Fruit fly (Drosophila melanogaster) whole organism, embryonic: Measurements from ENCODE around the gene Hou.

Experiments used
- Aef1 ChIP-seq: fragments of 200-800 bp; sonication (Bioruptor generic); IDR thresholded peaks from 3 replicates; pipeline ENCODE4 v1.3.6; 2022; ENCODE audit warnings: missing biosample characterization, missing genetic modification characterization
- Bgb ChIP-seq: fragments of 200-800 bp; sonication (Bioruptor generic); IDR thresholded peaks from 2 replicates; pipeline ENCODE4 v1.3.6; 2022; ENCODE audit warnings: missing biosample characterization, missing genetic modification characterization; ENCODE audit not compliant: partially characterized antibody
- CG12299 ChIP-seq: fragments of 200-800 bp; sonication (Bioruptor generic); optimal IDR thresholded peaks from 2 replicates; lab custom pipeline; 2018; ENCODE audit warnings: missing biosample characterization, mild to moderate bottlenecking, missing genetic modification characterization
- CG12659 ChIP-seq: fragments of 200-800 bp; sonication (Bioruptor generic); optimal IDR thresholded peaks from 3 replicates; lab custom pipeline; 2017; ENCODE audit warnings: mild to moderate bottlenecking, missing biosample characterization, missing genetic modification reagents, missing genetic modification characterization
- CG13287 ChIP-seq: fragments of 200-800 bp; sonication (Bioruptor generic); IDR thresholded peaks from 2 replicates; pipeline ENCODE4 v1.3.6; 2022; ENCODE audit warnings: missing biosample characterization, missing genetic modification characterization; ENCODE audit not compliant: partially characterized antibody
- CG13624 ChIP-seq: fragments of 200-800 bp; sonication (Bioruptor generic); optimal IDR thresholded peaks from 2 replicates; lab custom pipeline; 2016; ENCODE audit warnings: missing biosample characterization, missing genetic modification characterization
- CG14965 ChIP-seq: fragments of 200-800 bp; sonication (Bioruptor generic); optimal IDR thresholded peaks from 2 replicates; lab custom pipeline; 2016; ENCODE audit warnings: missing biosample characterization, missing genetic modification characterization, borderline replicate concordance
- CG1603 ChIP-seq: fragments of 200-800 bp; sonication (Bioruptor generic); optimal IDR thresholded peaks from 2 replicates; lab custom pipeline; 2019; ENCODE audit warnings: missing biosample characterization, mild to moderate bottlenecking, missing genetic modification characterization, moderate library complexity
- CG18262 ChIP-seq: fragments of 200-800 bp; optimal IDR thresholded peaks from 3 replicates; lab custom pipeline; 2019; ENCODE audit warnings: missing biosample characterization, mild to moderate bottlenecking, missing genetic modification characterization, moderate library complexity
- CG2875 ChIP-seq: fragments of 200-800 bp; sonication (Bioruptor generic); optimal IDR thresholded peaks from 2 replicates; lab custom pipeline; 2017; ENCODE audit warnings: missing biosample characterization, mild to moderate bottlenecking, missing genetic modification characterization, missing genetic modification reagents
- CG34376 ChIP-seq: fragments of 200-800 bp; sonication (Bioruptor generic); optimal IDR thresholded peaks from 2 replicates; lab custom pipeline; 2018; ENCODE audit warnings: missing biosample characterization, mild to moderate bottlenecking, missing genetic modification characterization
- CG4360 ChIP-seq: fragments of 200-800 bp; sonication (Bioruptor generic); IDR thresholded peaks from 2 replicates; pipeline ENCODE4 v1.3.6; 2022; ENCODE audit warnings: missing biosample characterization, missing genetic modification characterization
- CG4404 ChIP-seq: fragments of 200-800 bp; sonication (Bioruptor generic); IDR thresholded peaks from 2 replicates; pipeline ENCODE4 v1.3.6; 2022; ENCODE audit warnings: missing biosample characterization, missing genetic modification characterization
- CG6791 ChIP-seq: fragments of 200-800 bp; sonication (Bioruptor generic); IDR thresholded peaks from 3 replicates; pipeline ENCODE4 v1.3.6; 2022; ENCODE audit warnings: missing biosample characterization, missing genetic modification characterization; ENCODE audit not compliant: partially characterized antibody
- CG6813 ChIP-seq: fragments of 200-800 bp; sonication (Bioruptor generic); optimal IDR thresholded peaks from 2 replicates; lab custom pipeline; 2017; ENCODE audit warnings: missing biosample characterization, missing genetic modification characterization, mild to moderate bottlenecking, moderate library complexity, missing genetic modification reagents
- CG7556 ChIP-seq: fragments of 200-800 bp; sonication (Bioruptor generic); optimal IDR thresholded peaks from 2 replicates; lab custom pipeline; 2017; ENCODE audit warnings: missing biosample characterization, mild to moderate bottlenecking, missing genetic modification characterization
- CG7963 ChIP-seq: fragments of 200-800 bp; sonication (Bioruptor generic); IDR thresholded peaks from 3 replicates; pipeline ENCODE4 v1.3.6; 2022; ENCODE audit warnings: missing biosample characterization, missing genetic modification characterization; ENCODE audit not compliant: partially characterized antibody
- CTCF ChIP-seq: fragments of 200-800 bp; sonication (Bioruptor generic); optimal IDR thresholded peaks from 2 replicates; lab custom pipeline; 2017; ENCODE audit warnings: missing biosample characterization, mild to moderate bottlenecking, missing genetic modification characterization, moderate library complexity
- Dll ChIP-seq: fragments of 200-800 bp; sonication (Bioruptor generic); IDR thresholded peaks from 4 replicates; pipeline ENCODE4 v1.3.6; 2022; ENCODE audit warnings: missing biosample characterization, missing genetic modification characterization; ENCODE audit not compliant: partially characterized antibody
- HmgZ ChIP-seq: fragments of 200-800 bp; sonication (Bioruptor generic); optimal IDR thresholded peaks from 2 replicates; lab custom pipeline; 2018; ENCODE audit warnings: missing biosample characterization, mild to moderate bottlenecking, missing genetic modification characterization
- Lhr ChIP-seq: fragments of 200-800 bp; sonication (Bioruptor generic); optimal IDR thresholded peaks from 3 replicates; lab custom pipeline; 2017; ENCODE audit warnings: mild to moderate bottlenecking, missing biosample characterization, missing genetic modification reagents, missing genetic modification characterization
- Lim3 ChIP-seq: fragments of 200-800 bp; sonication (Bioruptor generic); IDR thresholded peaks from 2 replicates; pipeline ENCODE4 v1.3.6; 2022; ENCODE audit warnings: missing biosample characterization, missing genetic modification characterization
- Med ChIP-seq: fragments of 200-800 bp; sonication (Bioruptor generic); peaks from one replicate; lab custom pipeline; 2016; ENCODE audit warnings: missing biosample characterization, missing genetic modification characterization, mild to moderate bottlenecking, inconsistent platforms, moderate library complexity
- NFAT ChIP-seq: fragments of 200-800 bp; sonication (Bioruptor generic); IDR thresholded peaks from 2 replicates; pipeline ENCODE4 v1.3.6; 2022; ENCODE audit warnings: missing biosample characterization, missing genetic modification characterization
- Side ChIP-seq: fragments of 200-800 bp; sonication (Bioruptor generic); optimal IDR thresholded peaks from 2 replicates; lab custom pipeline; 2016; ENCODE audit warnings: missing biosample characterization, missing genetic modification characterization
- Sox100B ChIP-seq: fragments of 200-800 bp; sonication (Bioruptor generic); optimal IDR thresholded peaks from 3 replicates; lab custom pipeline; 2018; ENCODE audit warnings: missing biosample characterization, mild to moderate bottlenecking, missing genetic modification characterization
- al ChIP-seq: fragments of 200-800 bp; sonication (Bioruptor generic); IDR thresholded peaks from 2 replicates; pipeline ENCODE4 v1.3.6; 2022; ENCODE audit warnings: missing biosample characterization, missing genetic modification characterization
- bbx ChIP-seq: fragments of 200-800 bp; sonication (Bioruptor generic); IDR thresholded peaks from 2 replicates; pipeline ENCODE4 v1.3.6; 2022; ENCODE audit warnings: missing biosample characterization, missing genetic modification characterization; ENCODE audit not compliant: partially characterized antibody
- br ChIP-seq: fragments of >200 bp; optimal IDR thresholded peaks from 2 replicates; lab custom pipeline; 2017
- crol ChIP-seq: fragments of 200-800 bp; sonication (Bioruptor generic); IDR thresholded peaks from 2 replicates; pipeline ENCODE4 v1.3.6; 2022; ENCODE audit warnings: missing biosample characterization, missing genetic modification characterization
- danr ChIP-seq: fragments of 200-800 bp; sonication (Bioruptor generic); IDR thresholded peaks from 2 replicates; pipeline ENCODE4 v1.3.6; 2022; ENCODE audit warnings: missing biosample characterization, missing genetic modification characterization
- disco-r ChIP-seq: fragments of 200-800 bp; sonication (Bioruptor generic); optimal IDR thresholded peaks from 2 replicates; lab custom pipeline; 2016; ENCODE audit warnings: missing biosample characterization, missing genetic modification characterization
- dmrt99B ChIP-seq: fragments of 200-800 bp; sonication (Bioruptor generic); optimal IDR thresholded peaks from 2 replicates; lab custom pipeline; 2018; ENCODE audit warnings: missing biosample characterization, mild to moderate bottlenecking, missing genetic modification characterization, moderate library complexity
- hbn ChIP-seq: fragments of 200-800 bp; sonication (Bioruptor generic); IDR thresholded peaks from 2 replicates; pipeline ENCODE4 v1.3.6; 2022; ENCODE audit warnings: missing biosample characterization, missing genetic modification characterization; ENCODE audit not compliant: partially characterized antibody
- lmd ChIP-seq: fragments of 200-800 bp; sonication (Bioruptor generic); IDR thresholded peaks from 2 replicates; pipeline ENCODE4 v1.3.6; 2022; ENCODE audit warnings: missing biosample characterization, missing genetic modification characterization
- mam ChIP-seq: fragments of 200-800 bp; sonication (Bioruptor generic); optimal IDR thresholded peaks from 3 replicates; lab custom pipeline; 2016; ENCODE audit warnings: missing biosample characterization, missing genetic modification characterization
- mld ChIP-seq: fragments of 200-800 bp; sonication (Bioruptor generic); IDR thresholded peaks from 3 replicates; pipeline ENCODE4 v1.3.6; 2022; ENCODE audit warnings: missing biosample characterization, missing genetic modification characterization; ENCODE audit not compliant: partially characterized antibody
- nerfin-2 ChIP-seq: fragments of 200-800 bp; sonication (Bioruptor generic); IDR thresholded peaks from 2 replicates; pipeline ENCODE4 v1.3.6; 2022; ENCODE audit warnings: missing biosample characterization, missing genetic modification characterization; ENCODE audit not compliant: partially characterized antibody
- nmo ChIP-seq: fragments of 200-800 bp; sonication (Bioruptor generic); optimal IDR thresholded peaks from 2 replicates; lab custom pipeline; 2018; ENCODE audit warnings: missing biosample characterization, mild to moderate bottlenecking, missing genetic modification characterization, moderate library complexity
- nom ChIP-seq: fragments of 200-800 bp; sonication (Bioruptor generic); optimal IDR thresholded peaks from 2 replicates; lab custom pipeline; 2017; ENCODE audit warnings: missing biosample characterization, missing genetic modification characterization, mild to moderate bottlenecking, moderate library complexity, missing genetic modification reagents
- org-1 ChIP-seq: fragments of 200-800 bp; sonication (Bioruptor generic); optimal IDR thresholded peaks from 2 replicates; lab custom pipeline; 2017; ENCODE audit warnings: missing biosample characterization, missing genetic modification characterization
- pan ChIP-seq, 4 experiments: fragments of >200 bp in 3 of 4; fragments of 200-800 bp in 1 of 4; sonication (Bioruptor generic) in 1 of 4; optimal IDR thresholded peaks in 3 of 4; IDR thresholded peaks in 1 of 4; 2 replicates each; pipeline versions ENCODE4 v1.3.6 to Lab custom; 2017 to 2022; ENCODE audit warnings: missing biosample characterization in 2 of 4, missing genetic modification characterization in 2 of 4, mixed read lengths in 1 of 4
- scrt ChIP-seq: fragments of 200-800 bp; sonication (Bioruptor generic); optimal IDR thresholded peaks from 2 replicates; lab custom pipeline; 2018; ENCODE audit warnings: missing biosample characterization, mild to moderate bottlenecking, missing genetic modification characterization, moderate library complexity
- slbo ChIP-seq: fragments of 200-800 bp; sonication (Bioruptor generic); IDR thresholded peaks from 2 replicates; pipeline ENCODE4 v1.3.6; 2022; ENCODE audit warnings: missing biosample characterization, missing genetic modification characterization
- so ChIP-seq: fragments of 200-800 bp; sonication (Bioruptor generic); IDR thresholded peaks from 3 replicates; pipeline ENCODE4 v1.3.6; 2022; ENCODE audit warnings: missing biosample characterization, missing genetic modification characterization
- stwl ChIP-seq: fragments of 200-800 bp; sonication (Bioruptor generic); optimal IDR thresholded peaks from 3 replicates; lab custom pipeline; 2018; ENCODE audit warnings: missing biosample characterization, mild to moderate bottlenecking, missing genetic modification characterization, moderate library complexity
- sug ChIP-seq: fragments of 200-800 bp; optimal IDR thresholded peaks from 2 replicates; lab custom pipeline; 2019; ENCODE audit warnings: missing biosample characterization, mild to moderate bottlenecking, missing genetic modification characterization, moderate library complexity
- trh ChIP-seq: fragments of 200-800 bp; sonication (Bioruptor generic); optimal IDR thresholded peaks from 2 replicates; lab custom pipeline; 2016; ENCODE audit warnings: missing biosample characterization, missing genetic modification characterization
- unpg ChIP-seq: fragments of 200-800 bp; sonication (Bioruptor generic); optimal IDR thresholded peaks from 3 replicates; lab custom pipeline; 2018; ENCODE audit warnings: missing biosample characterization, mild to moderate bottlenecking, missing genetic modification characterization, moderate library complexity
- wek ChIP-seq: fragments of 200-800 bp; sonication (Bioruptor generic); optimal IDR thresholded peaks from 3 replicates; lab custom pipeline; 2018; ENCODE audit warnings: missing biosample characterization, mild to moderate bottlenecking, missing genetic modification characterization, moderate library complexity

The Hou gene

dm6 chrX:18634716-18635115 is 15.5 kb downstream of the Hou start, which contains the start of gene wgn (continued):
- TF ChIP-seq br (lab: Kevin White, UChicago) = no peak
- TF ChIP-seq CG6791 (GFP tag; lab: Robert Waterston, UW) = peak; percentile 69
- peak; percentile 4 for TF ChIP-seq HmgZ (tag; lab: Kevin White, UChicago)
- TF ChIP-seq disco-r = no peak
- TF ChIP-seq Lim3 (GFP tag; lab: Robert Waterston, UW) = no peak
- no peak for TF ChIP-seq CG7556 (GFP tag; lab: Kevin White, UChicago)
- peak; percentile 92 for TF ChIP-seq CG13287 (GFP tag; lab: Robert Waterston, UW)
- peak; percentile 77 for TF ChIP-seq Med (GFP tag; lab: Kevin White, UChicago)
- TF ChIP-seq CG7963 = peak; percentile 60; the same call in 2 of the 3 replicates
- TF ChIP-seq Sox100B (GFP tag; lab: Kevin White, UChicago) = no peak
- TF ChIP-seq Bgb (GFP tag; lab: Robert Waterston, UW) = peak; percentile 69
- peak; percentile 71; the same call in 2 of the 3 replicates for TF ChIP-seq mld
- TF ChIP-seq CG2875 (GFP tag; lab: Kevin White, UChicago) = no peak
- TF ChIP-seq danr (GFP tag; lab: Robert Waterston, UW) = no peak
- peak; percentile 49 for TF ChIP-seq nerfin-2 (GFP tag; lab: Robert Waterston, UW)
- TF ChIP-seq so (GFP tag; lab: Robert Waterston, UW) = 0 out of 3 replicates have a peak, but pooled peaks have one; percentile 10
- no peak for TF ChIP-seq CTCF
- TF ChIP-seq nom (GFP tag; lab: Kevin White, UChicago) = peak; percentile 32
- TF ChIP-seq trh = no peak
- no peak for TF ChIP-seq CG18262 (tag; lab: Kevin White, UChicago)
- TF ChIP-seq CG4404 (GFP tag; lab: Robert Waterston, UW) = no peak
- TF ChIP-seq CG4360 (GFP tag; lab: Robert Waterston, UW) = peak; percentile 36; the same call in 1 of the 2 replicates
- 0 out of 2 replicates have a peak, but pooled peaks have one; percentile 6 for TF ChIP-seq slbo (GFP tag; lab: Robert Waterston, UW)
- TF ChIP-seq al (GFP tag; lab: Robert Waterston, UW) = no peak
- TF ChIP-seq CG6813 (GFP tag; lab: Kevin White, UChicago) = no peak
- TF ChIP-seq CG12659 (GFP tag; lab: Kevin White, UChicago) = no peak
- no peak for TF ChIP-seq Aef1 (GFP tag; lab: Robert Waterston, UW)
- no peak for TF ChIP-seq stwl
- TF ChIP-seq sug (tag; lab: Kevin White, UChicago) = no peak
- no peak for TF ChIP-seq crol (GFP tag; lab: Robert Waterston, UW)
- peak; percentile 21 for TF ChIP-seq CG1603 (tag; lab: Kevin White, UChicago)
- no peak for TF ChIP-seq lmd
- TF ChIP-seq scrt (GFP tag; lab: Kevin White, UChicago) = no peak
- TF ChIP-seq wek = no peak
- no peak for TF ChIP-seq unpg (GFP tag; lab: Kevin White, UChicago)
- peak; percentile 90 for TF ChIP-seq hbn
- no peak for TF ChIP-seq CG13624
- TF ChIP-seq Lhr (GFP tag; lab: Kevin White, UChicago) = no peak
- no peak for TF ChIP-seq dmrt99B (tag; lab: Kevin White, UChicago)
- TF ChIP-seq CG34376 = no peak
- TF ChIP-seq org-1 (GFP tag; lab: Kevin White, UChicago) = no peak
- no peak for TF ChIP-seq pan (optimal IDR thresholded peaks at IDR 0.05; lab: Kevin White, UChicago)
- peak in 1 of 2 experiments; percentile 35 for TF ChIP-seq pan (GFP tag; optimal IDR thresholded peaks at IDR 0.05 in 1 of 2, IDR thresholded peaks at IDR 0.05 in 1 of 2)
- no peak for TF ChIP-seq NFAT (GFP tag; lab: Robert Waterston, UW)
- peak; percentile 92 for TF ChIP-seq bbx
- TF ChIP-seq CG12299 (tag; lab: Kevin White, UChicago) = no peak
- peak; percentile 97 for TF ChIP-seq Dll
- no peak for TF ChIP-seq mam (GFP tag; lab: Kevin White, UChicago)
- TF ChIP-seq Side = no peak
- no peak for TF ChIP-seq nmo (GFP tag; lab: Kevin White, UChicago)
- TF ChIP-seq CG14965 (GFP tag; lab: Kevin White, UChicago) = no peak
